Worm (Caenorhabditis elegans) whole organism, L1 larva: Measurements from ENCODE around the gene C56G2.4.
A peak's percentile ranks its signal among the peaks of the same experiment; 100 is the strongest.

Source experiments
- F16B12.6 ChIP-seq: fragments of 150-350 bp; optimal IDR thresholded peaks from 2 replicates; lab custom pipeline; 2014; ENCODE audit warnings: missing biosample characterization, missing genetic modification characterization
- Y116A8C.19 ChIP-seq: sonication (generic microtip); optimal IDR thresholded peaks from 2 replicates; lab custom pipeline; 2016; ENCODE audit warnings: missing compliant biosample characterization, missing genetic modification characterization, borderline replicate concordance
- aly-2 ChIP-seq: fragments of 150-350 bp; optimal IDR thresholded peaks from 2 replicates; lab custom pipeline; 2014; ENCODE audit warnings: missing biosample characterization, missing genetic modification characterization
- ama-1 ChIP-seq: fragments of 150-350 bp; optimal IDR thresholded peaks from 2 replicates; lab custom pipeline; 2014
- blmp-1 ChIP-seq: fragments of 150-350 bp; optimal IDR thresholded peaks from 2 replicates; lab custom pipeline; 2014; ENCODE audit warnings: missing biosample characterization, missing genetic modification characterization
- ceh-63 ChIP-seq: fragments of 200-800 bp; sonication (Bioruptor generic); optimal IDR thresholded peaks from 2 replicates; lab custom pipeline; 2018; ENCODE audit warnings: mild to moderate bottlenecking, missing genetic modification characterization, missing compliant biosample characterization
- ceh-8 ChIP-seq: fragments of 200-800 bp; sonication (Bioruptor generic); optimal IDR thresholded peaks from 2 replicates; lab custom pipeline; 2018; ENCODE audit warnings: mild to moderate bottlenecking, missing genetic modification characterization, moderate library complexity, missing compliant biosample characterization
- ceh-82 ChIP-seq, 3 experiments: fragments of 150-350 bp in 1 of 3; sonication (generic microtip) in 2 of 3; optimal IDR thresholded peaks; 2 replicates each; lab custom pipeline; 2014 to 2017; ENCODE audit warnings: missing biosample characterization in 3 of 3, missing genetic modification characterization in 3 of 3
- ceh-88 ChIP-seq: fragments of 200-800 bp; sonication (Bioruptor generic); IDR thresholded peaks from 2 replicates; pipeline ENCODE4 v1.3.6; 2022; ENCODE audit warnings: missing genetic modification characterization, missing compliant biosample characterization
- ceh-90 ChIP-seq: sonication (generic microtip); optimal IDR thresholded peaks from 2 replicates; lab custom pipeline; 2016; ENCODE audit warnings: missing genetic modification characterization, missing compliant biosample characterization
- dpl-1 ChIP-seq, 3 experiments: fragments of 150-350 bp in 2 of 3; sonication (generic microtip) in 1 of 3; optimal IDR thresholded peaks; 2 replicates each; lab custom pipeline; 2014 to 2017; ENCODE audit warnings: missing biosample characterization in 3 of 3, missing genetic modification characterization in 3 of 3, missing genetic modification reagents in 3 of 3
- dsc-1 ChIP-seq: sonication (generic microtip); optimal IDR thresholded peaks from 2 replicates; lab custom pipeline; 2016; ENCODE audit warnings: mild to moderate bottlenecking, missing genetic modification characterization, missing compliant biosample characterization
- efl-1 ChIP-seq, 4 experiments: fragments of 150-350 bp; optimal IDR thresholded peaks in 3 of 4; peaks in 1 of 4; 1 replicate in 1 of 4; 2 replicates in 3 of 4; lab custom pipeline; 2014; ENCODE audit warnings: missing biosample characterization in 2 of 4, missing genetic modification characterization in 2 of 4, missing genetic modification reagents in 2 of 4
- egl-27 ChIP-seq, 2 experiments: fragments of 150-350 bp in 1 of 2; sonication (generic microtip); optimal IDR thresholded peaks; 3 replicates each; lab custom pipeline; 2017 to 2018; ENCODE audit warnings: missing biosample characterization in 2 of 2, missing genetic modification characterization in 2 of 2, missing genetic modification reagents in 2 of 2
- elt-3 ChIP-seq, 6 experiments: fragments of 150-350 bp in 1 of 6; sonication (generic microtip); optimal IDR thresholded peaks; 2 replicates each; lab custom pipeline; 2017 to 2018; ENCODE audit warnings: missing biosample characterization in 6 of 6, missing genetic modification characterization in 6 of 6, inconsistent platforms in 1 of 6
- ets-5 ChIP-seq: fragments of 200-800 bp; sonication (Bioruptor generic); IDR thresholded peaks from 2 replicates; pipeline ENCODE4 v1.3.6; 2022; ENCODE audit warnings: missing genetic modification characterization, missing compliant biosample characterization
- fkh-10 ChIP-seq: sonication (generic microtip); optimal IDR thresholded peaks from 2 replicates; lab custom pipeline; 2017; ENCODE audit warnings: missing biosample characterization, missing genetic modification reagents, missing genetic modification characterization
- hlh-4 ChIP-seq: sonication (generic microtip); optimal IDR thresholded peaks from 2 replicates; lab custom pipeline; 2016; ENCODE audit warnings: mild to moderate bottlenecking, missing genetic modification characterization, missing compliant biosample characterization
- isw-1 ChIP-seq: fragments of 200-800 bp; sonication (Bioruptor generic); IDR thresholded peaks from 2 replicates; pipeline ENCODE4 v1.3.6; 2022; ENCODE audit warnings: missing genetic modification characterization, missing compliant biosample characterization
- lin-13 ChIP-seq: fragments of 150-350 bp; optimal IDR thresholded peaks from 2 replicates; lab custom pipeline; 2014; ENCODE audit warnings: missing biosample characterization, missing genetic modification reagents, missing genetic modification characterization
- lin-14 ChIP-seq: fragments of 200-800 bp; sonication (Bioruptor generic); optimal IDR thresholded peaks from 2 replicates; lab custom pipeline; 2018; ENCODE audit warnings: mild to moderate bottlenecking, missing genetic modification characterization, moderate library complexity, missing compliant biosample characterization
- lin-15B ChIP-seq: fragments of 150-350 bp; sonication (generic microtip); optimal IDR thresholded peaks from 3 replicates; lab custom pipeline; 2014; ENCODE audit warnings: missing biosample characterization, missing genetic modification characterization
- lin-35 ChIP-seq, 2 experiments: fragments of 150-350 bp; optimal IDR thresholded peaks; 2 replicates each; lab custom pipeline; 2014; ENCODE audit warnings: missing biosample characterization in 2 of 2, missing genetic modification characterization in 2 of 2, missing genetic modification reagents in 2 of 2
- lin-39 ChIP-seq: fragments of 150-350 bp; optimal IDR thresholded peaks from 2 replicates; lab custom pipeline; 2014; ENCODE audit warnings: missing biosample characterization, missing genetic modification reagents, missing genetic modification characterization
- lir-3 ChIP-seq: sonication (generic microtip); optimal IDR thresholded peaks from 2 replicates; lab custom pipeline; 2016; ENCODE audit warnings: mild to moderate bottlenecking, missing genetic modification characterization, moderate library complexity, missing compliant biosample characterization; ENCODE audit not compliant: poor library complexity
- lsy-2 ChIP-seq, 2 experiments: fragments of 150-350 bp; optimal IDR thresholded peaks; 2 replicates each; lab custom pipeline; 2014; ENCODE audit warnings: missing biosample characterization in 2 of 2, missing genetic modification characterization in 2 of 2
- mdl-1 ChIP-seq, 2 experiments: fragments of 150-350 bp; optimal IDR thresholded peaks; 2 replicates each; lab custom pipeline; 2014 to 2017; ENCODE audit warnings: missing biosample characterization in 2 of 2, missing genetic modification characterization in 2 of 2, inconsistent platforms in 1 of 2
- mep-1 ChIP-seq: fragments of 150-350 bp; optimal IDR thresholded peaks from 2 replicates; lab custom pipeline; 2014; ENCODE audit warnings: missing biosample characterization, missing genetic modification characterization
- nhr-19 ChIP-seq: fragments of 200-800 bp; sonication (Bioruptor generic); conservative IDR thresholded peaks from 2 replicates; pipeline ENCODE4 v1.3.6; 2022; ENCODE audit warnings: missing genetic modification characterization, missing compliant biosample characterization
- nhr-71 ChIP-seq: sonication (generic microtip); optimal IDR thresholded peaks from 2 replicates; lab custom pipeline; 2016; ENCODE audit warnings: mild to moderate bottlenecking, missing genetic modification characterization, moderate library complexity, missing compliant biosample characterization
- nhr-76 ChIP-seq: sonication (generic microtip); optimal IDR thresholded peaks from 2 replicates; lab custom pipeline; 2017; ENCODE audit warnings: missing biosample characterization, missing genetic modification characterization
- nhr-77 ChIP-seq: fragments of 150-350 bp; optimal IDR thresholded peaks from 2 replicates; lab custom pipeline; 2014; ENCODE audit warnings: missing biosample characterization, missing genetic modification characterization
- pag-3 ChIP-seq: sonication (generic microtip); optimal IDR thresholded peaks from 2 replicates; lab custom pipeline; 2017; ENCODE audit warnings: missing genetic modification characterization, mild to moderate bottlenecking, missing compliant biosample characterization, antibody characterized with exemption, borderline replicate concordance; ENCODE audit not compliant: insufficient read depth
- rnt-1 ChIP-seq: sonication (generic microtip); optimal IDR thresholded peaks from 2 replicates; lab custom pipeline; 2016; ENCODE audit warnings: mild to moderate bottlenecking, missing genetic modification characterization, moderate library complexity, missing compliant biosample characterization
- skn-1 ChIP-seq: fragments of 150-350 bp; optimal IDR thresholded peaks from 2 replicates; lab custom pipeline; 2014; ENCODE audit warnings: missing biosample characterization, missing genetic modification characterization
- snpc-4 ChIP-seq: fragments of 150-350 bp; optimal IDR thresholded peaks from 2 replicates; lab custom pipeline; 2014; ENCODE audit warnings: missing biosample characterization, missing genetic modification characterization
- snu-23 ChIP-seq: sonication (generic microtip); optimal IDR thresholded peaks from 2 replicates; lab custom pipeline; 2016; ENCODE audit warnings: missing genetic modification characterization, missing compliant biosample characterization
- sox-4 ChIP-seq: sonication (generic microtip); optimal IDR thresholded peaks from 2 replicates; lab custom pipeline; 2016; ENCODE audit warnings: missing genetic modification characterization, missing compliant biosample characterization
- sptf-1 ChIP-seq: fragments of 150-350 bp; optimal IDR thresholded peaks from 2 replicates; lab custom pipeline; 2014; ENCODE audit warnings: missing biosample characterization, missing genetic modification characterization
- sup-37 ChIP-seq: fragments of 200-800 bp; sonication (Bioruptor generic); optimal IDR thresholded peaks from 2 replicates; lab custom pipeline; 2018; ENCODE audit warnings: mild to moderate bottlenecking, missing genetic modification characterization, missing compliant biosample characterization
- swsn-7 ChIP-seq: sonication (generic microtip); optimal IDR thresholded peaks from 2 replicates; lab custom pipeline; 2016; ENCODE audit warnings: missing genetic modification characterization, missing compliant biosample characterization
- unc-30 ChIP-seq: sonication (generic microtip); optimal IDR thresholded peaks from 2 replicates; lab custom pipeline; 2017; ENCODE audit warnings: missing biosample characterization, missing genetic modification characterization
- unc-62 ChIP-seq: fragments of 150-350 bp; optimal IDR thresholded peaks from 2 replicates; lab custom pipeline; 2014; ENCODE audit warnings: missing biosample characterization, missing genetic modification reagents, missing genetic modification characterization
- ztf-4 ChIP-seq: fragments of 150-350 bp; optimal IDR thresholded peaks from 2 replicates; lab custom pipeline; 2014; ENCODE audit warnings: missing biosample characterization, missing genetic modification characterization

Gene C56G2.4

DNA sequence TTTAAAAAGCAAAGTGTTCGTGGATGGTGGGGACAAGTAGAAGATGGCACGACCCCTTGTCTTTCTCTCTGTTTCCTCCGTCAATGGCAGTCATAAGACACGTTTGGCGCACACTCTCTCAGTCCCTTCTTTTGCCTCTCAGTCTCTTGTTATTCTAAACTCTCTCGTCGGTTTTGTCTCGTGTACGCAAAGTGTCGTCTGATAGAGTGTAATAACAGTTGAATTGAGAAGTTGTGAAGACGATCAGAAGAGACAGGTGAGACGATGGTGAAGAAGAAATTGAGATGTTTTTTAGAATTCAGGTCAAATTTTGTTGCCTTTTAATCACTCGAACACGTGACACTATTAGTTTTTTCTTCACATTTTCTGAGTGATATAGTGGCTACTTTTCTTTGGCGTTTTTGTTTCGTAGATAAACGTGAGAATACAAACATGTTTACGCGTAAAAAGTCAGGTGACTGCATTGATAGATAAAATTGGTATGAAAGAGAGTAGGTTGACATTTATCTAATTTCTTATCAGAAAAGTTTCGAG is 28.4 kb upstream of the C56G2.4 start, which contains the start of gene F47D12.9 (continued):
- TF ChIP-seq skn-1, result peak; percentile 70
- peak; percentile 98 for TF ChIP-seq pag-3 (tag; lab: Kevin White, UChicago)
- peak; percentile 20 for TF ChIP-seq lin-39
- TF ChIP-seq sox-4 (tag; lab: Kevin White, UChicago), result no peak
- TF ChIP-seq lir-3 (tag; lab: Kevin White, UChicago), result no peak
- peak; percentile 37 for TF ChIP-seq lin-15B (tag; lab: Kevin White, UChicago)
- TF ChIP-seq ceh-90 (tag; lab: Kevin White, UChicago), result no peak
- no peak for TF ChIP-seq hlh-4
- TF ChIP-seq lin-13, result peak; percentile 68
- TF ChIP-seq ceh-82 (tag; optimal IDR thresholded peaks at IDR 0.05; lab: Kevin White, UChicago), result peak; percentile 28 to 80 (median 45)
- TF ChIP-seq mdl-1 (tag; optimal IDR thresholded peaks at IDR 0.05; lab: Kevin White, UChicago), result peak; percentile 23 to 82
- no peak for TF ChIP-seq Y116A8C.19
- TF ChIP-seq nhr-19 (GFP tag; lab: Robert Waterston, UW), result peak; percentile 76
- TF ChIP-seq nhr-76, result no peak
- no peak for TF ChIP-seq sptf-1 (tag; lab: Kevin White, UChicago)

DNA sequence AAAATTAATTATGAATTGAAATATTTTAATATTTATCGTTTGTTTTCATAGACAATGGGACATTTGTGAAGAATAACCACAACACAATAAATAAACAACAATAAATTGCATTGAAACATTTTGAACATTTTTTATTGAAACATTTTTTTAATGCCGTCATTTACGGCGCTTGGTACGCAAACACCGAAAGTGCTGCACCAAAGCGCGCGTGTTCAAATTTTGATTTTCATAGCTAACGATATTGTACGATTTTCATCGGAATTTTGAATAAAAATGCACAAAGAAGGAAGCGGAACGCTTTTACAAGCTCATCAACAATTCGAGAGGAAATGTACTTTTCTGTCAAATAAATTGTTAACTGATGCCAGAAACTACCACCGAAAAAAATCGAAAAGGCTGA is 27.7 kb upstream of the C56G2.4 start:
- TF ChIP-seq mep-1 (tag; lab: Kevin White, UChicago) (no peak), ceh-63 (GFP tag; lab: Kevin White, UChicago) (no peak), snu-23 (no peak), rnt-1 (tag; lab: Kevin White, UChicago) (no peak), snpc-4 (tag; lab: Kevin White, UChicago) (no peak), swsn-7 (tag; lab: Kevin White, UChicago) (no peak), hlh-4 (no peak), ceh-8 (GFP tag; lab: Kevin White, UChicago) (no peak), lin-35 (GFP tag; optimal IDR thresholded peaks at IDR 0.05; lab: Kevin White, UChicago) (peak; percentile 7 to 62), ama-1 (lab: Kevin White, UChicago) (no peak), sup-37 (no peak), dpl-1 (GFP tag; optimal IDR thresholded peaks at IDR 0.05; lab: Kevin White, UChicago) (peak; percentile 7 to 68 (median 29)), lin-14 (GFP tag; lab: Kevin White, UChicago) (no peak), F16B12.6 (peak; percentile 46), egl-27 (tag; optimal IDR thresholded peaks at IDR 0.05; lab: Kevin White, UChicago) (no peak), efl-1 (optimal IDR thresholded peaks at IDR 0.05; lab: Kevin White, UChicago) (peak; percentile 59), efl-1 (GFP tag; optimal IDR thresholded peaks at IDR 0.05 in 1 of 2; lab: Kevin White, UChicago) (peak; percentile 79 to 95), ceh-88 (GFP tag; lab: Robert Waterston, UW) (peak; percentile 27; the same call in 1 of the 2 replicates), blmp-1 (tag; lab: Kevin White, UChicago) (no peak)

DNA sequence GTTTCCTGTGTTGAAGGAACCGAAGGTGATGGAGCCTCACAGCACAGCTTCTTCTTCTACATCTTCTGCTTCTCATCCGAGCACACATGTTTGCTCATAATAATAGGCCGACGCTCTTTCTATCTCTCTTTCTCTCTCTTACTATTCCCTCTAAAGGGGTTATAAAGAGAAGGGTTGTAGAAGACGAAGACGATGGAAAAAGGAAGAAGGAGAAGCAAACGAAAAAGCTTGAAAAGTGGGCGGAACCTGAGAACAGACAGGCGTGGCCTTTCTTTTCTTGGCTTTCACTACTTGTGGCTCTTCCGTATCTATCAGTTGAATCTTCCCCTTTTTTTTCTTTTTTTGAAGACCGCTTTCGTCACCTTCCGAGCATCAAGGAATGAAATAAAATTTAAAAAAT is 23.7 kb upstream of the C56G2.4 start:
- TF ChIP-seq lsy-2 (tag; optimal IDR thresholded peaks at IDR 0.05; lab: Kevin White, UChicago), result peak in 1 of 2 experiments; percentile 27
- no peak for TF ChIP-seq sup-37
- no peak for TF ChIP-seq unc-62 (GFP tag; lab: Kevin White, UChicago)
- TF ChIP-seq lin-14 (GFP tag; lab: Kevin White, UChicago), result peak; percentile 66
- TF ChIP-seq nhr-71 (tag; lab: Kevin White, UChicago), result peak; percentile 9
- no peak for TF ChIP-seq skn-1
- no peak for TF ChIP-seq ztf-4 (tag; lab: Kevin White, UChicago)
- no peak for TF ChIP-seq ets-5 (GFP tag; lab: Robert Waterston, UW)
- no peak for TF ChIP-seq elt-3 (tag; optimal IDR thresholded peaks at IDR 0.05; lab: Kevin White, UChicago)
- TF ChIP-seq isw-1 (GFP tag; lab: Robert Waterston, UW), result no peak
- TF ChIP-seq Y116A8C.19, result no peak
- TF ChIP-seq blmp-1 (tag; lab: Kevin White, UChicago), result no peak
- TF ChIP-seq nhr-77 (tag; lab: Kevin White, UChicago), result no peak
- no peak for TF ChIP-seq nhr-76
- TF ChIP-seq ceh-90 (tag; lab: Kevin White, UChicago), result no peak
- TF ChIP-seq snu-23, result no peak
- no peak for TF ChIP-seq lin-35 (GFP tag; optimal IDR thresholded peaks at IDR 0.05; lab: Kevin White, UChicago)
- TF ChIP-seq swsn-7 (tag; lab: Kevin White, UChicago), result no peak
- TF ChIP-seq aly-2 (tag; lab: Kevin White, UChicago), result no peak
- no peak for TF ChIP-seq dsc-1 (tag; lab: Kevin White, UChicago)
- TF ChIP-seq unc-30 (tag; lab: Kevin White, UChicago), result no peak
- TF ChIP-seq fkh-10, result peak; percentile 67
